Fruit fly (Drosophila melanogaster) Kc167 (cell line): Measurements from ENCODE around the gene CG9328.

Experiments
- Sin3A ChIP-seq: fragments of >200 bp; optimal IDR thresholded peaks from 2 replicates; lab custom pipeline; 2018; ENCODE audit warnings: missing external identifiers
- h ChIP-seq: fragments of >200 bp; optimal IDR thresholded peaks from 3 replicates; lab custom pipeline; 2018; ENCODE audit warnings: missing external identifiers
- psq ChIP-seq: fragments of >200 bp; optimal IDR thresholded peaks from 2 replicates; lab custom pipeline; 2017; ENCODE audit warnings: missing external identifiers
- ttk ChIP-seq: sonication (Bioruptor generic); optimal IDR thresholded peaks from 2 replicates; lab custom pipeline; 2017; ENCODE audit warnings: missing external identifiers

DNA sequence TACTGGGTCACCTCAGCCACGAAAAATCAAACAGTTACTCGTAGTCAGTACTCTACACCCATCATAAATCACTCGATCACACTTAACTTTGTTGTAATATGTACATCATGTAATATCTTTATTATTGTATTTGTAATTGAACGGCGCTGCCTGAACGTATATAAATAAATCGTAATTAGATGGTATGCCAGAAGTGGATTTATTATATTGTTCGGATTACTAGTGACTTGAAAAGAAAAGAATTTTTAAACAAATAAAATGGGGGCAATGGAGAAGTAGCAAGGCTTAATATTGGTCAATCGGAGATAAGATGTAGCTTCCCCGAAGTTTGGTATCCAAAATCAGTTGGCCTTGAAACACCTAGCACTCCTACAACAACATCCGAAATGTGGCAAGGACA is 51.5 kb downstream of the CG9328 start, which contains the start of gene CG14402:
- TF ChIP-seq h (lab: Kevin White, UChicago), result no peak
- no peak for TF ChIP-seq ttk (lab: Kevin White, UChicago)
- TF ChIP-seq Sin3A (lab: Kevin White, UChicago), result no peak
- TF ChIP-seq psq (lab: Kevin White, UChicago), result no peak
